Fruit fly (Drosophila melanogaster): Measurements from ENCODE around the gene hh.

dm6 chr3R:23110724-23111123 lies 31.0 kb downstream of the hh start:
- TF ChIP-seq Sp1 (GFP tag; optimal IDR thresholded peaks at IDR 0.05) (no peak), tai (GFP tag; optimal IDR thresholded peaks at IDR 0.05) (no peak), rgr (GFP tag; optimal IDR thresholded peaks at IDR 0.05) (no peak), dmrt93B (GFP tag; optimal IDR thresholded peaks at IDR 0.05) (no peak), Abd-B (GFP tag; optimal IDR thresholded peaks at IDR 0.05) (no peak), Myc (optimal IDR thresholded peaks at IDR 0.05) (no peak), fru (GFP tag; optimal IDR thresholded peaks at IDR 0.05) (no peak), Vsx2 (GFP tag; optimal IDR thresholded peaks at IDR 0.05; ENCODE audit: partially characterized antibody) (no peak), Dfd (GFP tag; optimal IDR thresholded peaks at IDR 0.05) (no peak), GATAd (GFP tag; optimal IDR thresholded peaks at IDR 0.05) (no peak)

Data from whole organism, wandering third instar larva.